Fruit fly (Drosophila melanogaster) whole organism, embryonic: ENCODE data around the gene CG34163.

Experiments
- CG15269 ChIP-seq: fragments of 200-800 bp; sonication (Bioruptor generic); optimal IDR thresholded peaks from 2 replicates; lab custom pipeline; 2018; ENCODE audit warnings: missing biosample characterization, mild to moderate bottlenecking, missing genetic modification characterization, moderate library complexity
- CG6854 ChIP-seq: fragments of 200-800 bp; sonication (Bioruptor generic); optimal IDR thresholded peaks from 3 replicates; lab custom pipeline; 2017; ENCODE audit warnings: missing biosample characterization, mild to moderate bottlenecking, missing genetic modification characterization
- CG8290 ChIP-seq, 3 experiments: fragments of 200-800 bp; sonication (Bioruptor generic); optimal IDR thresholded peaks; 2 replicates each; lab custom pipeline; 2016 to 2019; ENCODE audit warnings: missing biosample characterization in 3 of 3, missing genetic modification characterization in 3 of 3, mild to moderate bottlenecking in 2 of 3, moderate library complexity in 1 of 3
- CG9437 ChIP-seq: fragments of 200-800 bp; sonication (Bioruptor generic); optimal IDR thresholded peaks from 2 replicates; lab custom pipeline; 2018; ENCODE audit warnings: missing biosample characterization, mild to moderate bottlenecking, missing genetic modification characterization
- ap ChIP-seq: fragments of 200-800 bp; sonication (Bioruptor generic); IDR thresholded peaks from 2 replicates; pipeline ENCODE4 v1.3.6; 2022; ENCODE audit warnings: missing biosample characterization, missing genetic modification characterization
- bowl ChIP-seq: fragments of 200-800 bp; sonication (Bioruptor generic); IDR thresholded peaks from 2 replicates; pipeline ENCODE4 v1.3.6; 2022; ENCODE audit warnings: missing biosample characterization, missing genetic modification characterization
- en ChIP-seq: fragments of 200-800 bp; sonication (Bioruptor generic); optimal IDR thresholded peaks from 2 replicates; lab custom pipeline; 2016; ENCODE audit warnings: missing biosample characterization, missing genetic modification characterization
- lov ChIP-seq, 2 experiments: fragments of 200-800 bp in 1 of 2; fragments of >200 bp in 1 of 2; sonication (Bioruptor generic) in 1 of 2; IDR thresholded peaks in 1 of 2; optimal IDR thresholded peaks in 1 of 2; 2 replicates in 1 of 2; 3 replicates in 1 of 2; pipeline versions ENCODE4 v1.3.6 to Lab custom; 2017 to 2022; ENCODE audit warnings: missing biosample characterization in 1 of 2, missing genetic modification characterization in 1 of 2
- nau ChIP-seq: fragments of 200-800 bp; sonication (Bioruptor generic); optimal IDR thresholded peaks from 3 replicates; lab custom pipeline; 2017; ENCODE audit warnings: missing biosample characterization, mild to moderate bottlenecking, missing genetic modification characterization, missing genetic modification reagents
- nerfin-1 ChIP-seq: fragments of 200-800 bp; sonication (Bioruptor generic); optimal IDR thresholded peaks from 3 replicates; lab custom pipeline; 2019; ENCODE audit warnings: missing biosample characterization, mild to moderate bottlenecking, missing genetic modification characterization, moderate library complexity
- trh ChIP-seq: fragments of 200-800 bp; sonication (Bioruptor generic); optimal IDR thresholded peaks from 2 replicates; lab custom pipeline; 2016; ENCODE audit warnings: missing biosample characterization, missing genetic modification characterization
- zen2 ChIP-seq: fragments of 200-800 bp; sonication (Bioruptor generic); IDR thresholded peaks from 3 replicates; pipeline ENCODE4 v1.3.6; 2022; ENCODE audit warnings: missing biosample characterization, missing genetic modification characterization; ENCODE audit not compliant: partially characterized antibody

- TF ChIP-seq CG15269 (tag; lab: Kevin White, UChicago): no peak
- TF ChIP-seq bowl (GFP tag; lab: Robert Waterston, UW): no peak
- no peak for TF ChIP-seq en (GFP tag; lab: Kevin White, UChicago)
- TF ChIP-seq nerfin-1 (tag; lab: Kevin White, UChicago): no peak
- TF ChIP-seq lov (optimal IDR thresholded peaks at IDR 0.05; lab: Kevin White, UChicago): no peak
- TF ChIP-seq lov (GFP tag; IDR thresholded peaks at IDR 0.05; lab: Robert Waterston, UW): no peak
- no peak for TF ChIP-seq CG9437 (GFP tag; lab: Kevin White, UChicago)
- TF ChIP-seq nau (GFP tag; lab: Kevin White, UChicago): no peak
- TF ChIP-seq ap: no peak
- TF ChIP-seq CG8290 (GFP tag; optimal IDR thresholded peaks at IDR 0.05; lab: Kevin White, UChicago): no peak
- no peak for TF ChIP-seq CG8290 (tag; optimal IDR thresholded peaks at IDR 0.05; lab: Kevin White, UChicago)
- no peak for TF ChIP-seq zen2 (GFP tag; lab: Robert Waterston, UW)
- TF ChIP-seq trh (GFP tag; lab: Kevin White, UChicago): no peak
- TF ChIP-seq CG6854 (GFP tag; lab: Kevin White, UChicago): no peak
Measured at dm6 chr2L:11980075-11980474, 8.0 kb upstream of the CG34163 start.
